Worm (Caenorhabditis elegans) whole organism, late embryonic: ENCODE data around the gene Y43F4A.4.

Source experiments
- F13H6.1 ChIP-seq: sonication (generic microtip); optimal IDR thresholded peaks from 2 replicates; lab custom pipeline; 2016; ENCODE audit warnings: missing genetic modification characterization, missing compliant biosample characterization
- ceh-22 ChIP-seq: sonication (generic microtip); optimal IDR thresholded peaks from 2 replicates; lab custom pipeline; 2017; ENCODE audit warnings: missing biosample characterization, missing genetic modification characterization
- ceh-34 ChIP-seq: sonication (generic microtip); optimal IDR thresholded peaks from 2 replicates; lab custom pipeline; 2016; ENCODE audit warnings: mild to moderate bottlenecking, missing genetic modification characterization, missing compliant biosample characterization
- madf-2 ChIP-seq: sonication (generic microtip); optimal IDR thresholded peaks from 2 replicates; lab custom pipeline; 2017; ENCODE audit warnings: missing genetic modification characterization, missing compliant biosample characterization
- nfya-1 ChIP-seq: sonication (generic microtip); optimal IDR thresholded peaks from 2 replicates; lab custom pipeline; 2017; ENCODE audit warnings: missing genetic modification characterization, mild to moderate bottlenecking, missing compliant biosample characterization, antibody characterized with exemption, moderate library complexity
- pros-1 ChIP-seq: fragments of 150-350 bp; optimal IDR thresholded peaks from 2 replicates; lab custom pipeline; 2014; ENCODE audit warnings: missing biosample characterization, missing genetic modification reagents, missing genetic modification characterization

DNA sequence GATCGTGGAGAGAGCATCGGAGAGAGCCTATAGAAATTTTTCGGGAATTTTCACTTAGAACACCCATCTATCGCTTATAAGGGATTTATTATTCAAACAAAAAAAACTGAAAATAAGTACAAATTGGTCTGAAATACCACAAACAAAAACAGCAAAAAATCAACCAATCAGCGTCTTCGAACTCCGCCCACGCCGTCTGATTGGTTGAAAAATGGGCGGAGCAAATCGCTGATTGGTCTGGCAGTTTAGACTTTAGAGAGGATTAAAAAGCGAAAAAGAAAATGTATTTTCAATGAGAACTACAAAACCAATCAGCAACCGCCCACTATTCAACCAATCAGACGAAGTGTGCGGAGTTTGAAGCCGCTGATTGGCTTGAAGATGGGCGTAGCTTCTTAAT, 44.3 kb upstream of the Y43F4A.4 start:
- no peak for TF ChIP-seq madf-2 (tag; lab: Kevin White, UChicago)
- TF ChIP-seq pros-1 (tag; lab: Kevin White, UChicago): no peak
- TF ChIP-seq ceh-34 (tag; lab: Kevin White, UChicago): no peak
- no peak for TF ChIP-seq ceh-22 (tag; lab: Kevin White, UChicago)
- no peak for TF ChIP-seq F13H6.1 (tag; lab: Kevin White, UChicago)
- TF ChIP-seq nfya-1: peak; percentile 95
